Worm (Caenorhabditis elegans) whole organism, L4/young adult: ENCODE results near the gene R193.6.

ENCODE experiments used
- W03F9.2 ChIP-seq: fragments of 150-350 bp; optimal IDR thresholded peaks from 2 replicates; lab custom pipeline; 2014; ENCODE audit warnings: missing biosample characterization, missing genetic modification characterization
- him-1 ChIP-seq: sonication (generic microtip); optimal IDR thresholded peaks from 2 replicates; lab custom pipeline; 2016; ENCODE audit warnings: missing genotype, missing genetic modification reagents, missing genetic modification characterization, missing compliant biosample characterization

ce11 chrX:1191582-1191981 lies 43.0 kb downstream of the R193.6 start, which contains the start of gene T13G4.4:
- no peak for TF ChIP-seq him-1 (tag; lab: Kevin White, UChicago)
- TF ChIP-seq W03F9.2 (tag; lab: Kevin White, UChicago) = no peak
